Fruit fly (Drosophila melanogaster) whole organism: ENCODE data around the gene Sirt7.

Experiments
- CG8478 ChIP-seq: fragments of >200 bp; optimal IDR thresholded peaks from 2 replicates; lab custom pipeline; 2018; ENCODE audit warnings: inconsistent platforms
- Dll ChIP-seq: fragments of >200 bp; optimal IDR thresholded peaks from 2 replicates; lab custom pipeline; 2017
- EcR ChIP-seq, 2 experiments: fragments of >200 bp; optimal IDR thresholded peaks; 2 replicates each; lab custom pipeline; 2017; ENCODE audit warnings: missing biosample characterization in 2 of 2, missing genetic modification characterization in 2 of 2, missing genetic modification reagents in 2 of 2
- pan ChIP-seq: fragments of >200 bp; optimal IDR thresholded peaks from 2 replicates; lab custom pipeline; 2017
- psq ChIP-seq: fragments of >200 bp; optimal IDR thresholded peaks from 2 replicates; lab custom pipeline; 2017
- usp ChIP-seq: fragments of >200 bp; optimal IDR thresholded peaks from 2 replicates; lab custom pipeline; 2017; ENCODE audit warnings: missing biosample characterization, missing genetic modification characterization, mixed read lengths

DNA sequence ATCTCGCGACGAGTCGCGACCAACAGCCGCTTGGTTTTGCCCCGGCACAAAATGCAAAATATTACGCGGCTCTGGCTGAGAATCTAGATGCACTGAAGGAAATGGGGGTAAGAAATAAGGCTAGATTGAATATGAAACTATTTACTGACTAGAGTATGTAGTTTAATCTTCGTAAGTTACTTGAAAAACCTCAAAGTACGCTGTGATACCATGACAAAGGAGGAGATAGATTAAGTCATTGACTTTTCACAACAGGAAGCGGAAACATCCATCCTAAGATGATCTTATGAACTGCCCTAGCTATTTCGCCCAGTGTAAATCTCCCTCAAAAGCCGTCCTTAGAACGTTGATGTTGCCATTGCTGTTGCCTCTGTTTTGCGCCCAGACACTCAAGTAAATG, 38.4 kb downstream of the Sirt7 start:
- TF ChIP-seq pan (lab: Kevin White, UChicago) (no peak), CG8478 (lab: Kevin White, UChicago) (no peak), psq (no peak), EcR (GFP tag; optimal IDR thresholded peaks at IDR 0.05; lab: Kevin White, UChicago) (no peak), usp (no peak), Dll (no peak)
